Fruit fly (Drosophila melanogaster) whole organism, prepupa: ENCODE results near the gene CG12056.

ENCODE experiments used
- CG10669 ChIP-seq: fragments of 200-800 bp; sonication (Bioruptor generic); optimal IDR thresholded peaks from 3 replicates; lab custom pipeline; 2018; ENCODE audit warnings: missing biosample characterization, mild to moderate bottlenecking, missing genetic modification characterization, moderate library complexity
- CG11762 ChIP-seq: fragments of 200-800 bp; sonication (Bioruptor generic); optimal IDR thresholded peaks from 3 replicates; lab custom pipeline; 2016; ENCODE audit warnings: missing biosample characterization, missing genetic modification characterization; ENCODE audit not compliant: insufficient read depth
- CG11902 ChIP-seq: fragments of 200-800 bp; sonication (Bioruptor generic); optimal IDR thresholded peaks from 3 replicates; lab custom pipeline; 2016; ENCODE audit warnings: missing biosample characterization, missing genetic modification characterization
- CG15336 ChIP-seq: fragments of 200-800 bp; sonication (Bioruptor generic); IDR thresholded peaks from 2 replicates; pipeline ENCODE4 v1.3.6; 2022; ENCODE audit warnings: missing biosample characterization, missing genetic modification characterization
- CG1621 ChIP-seq: fragments of 200-800 bp; sonication (Bioruptor generic); optimal IDR thresholded peaks from 3 replicates; lab custom pipeline; 2018; ENCODE audit warnings: missing biosample characterization, mild to moderate bottlenecking, missing genetic modification characterization
- CG16779 ChIP-seq: fragments of 200-800 bp; sonication (Bioruptor generic); optimal IDR thresholded peaks from 3 replicates; lab custom pipeline; 2017; ENCODE audit warnings: missing biosample characterization, mild to moderate bottlenecking, missing genetic modification characterization
- CG31627 ChIP-seq: fragments of 200-800 bp; sonication (Bioruptor generic); optimal IDR thresholded peaks from 3 replicates; lab custom pipeline; 2016; ENCODE audit warnings: missing biosample characterization, missing genetic modification characterization
- CG3919 ChIP-seq: fragments of 200-800 bp; sonication (Bioruptor generic); optimal IDR thresholded peaks from 3 replicates; lab custom pipeline; 2016; ENCODE audit warnings: missing biosample characterization, missing genetic modification characterization
- CG4318 ChIP-seq: fragments of 200-800 bp; sonication (Bioruptor generic); optimal IDR thresholded peaks from 3 replicates; lab custom pipeline; 2017; ENCODE audit warnings: missing biosample characterization, mild to moderate bottlenecking, missing genetic modification characterization
- CG6792 ChIP-seq: fragments of 200-800 bp; sonication (Bioruptor generic); optimal IDR thresholded peaks from 3 replicates; lab custom pipeline; 2016; ENCODE audit warnings: missing biosample characterization, missing genetic modification characterization
- CG6808 ChIP-seq: fragments of 200-800 bp; sonication (Bioruptor generic); optimal IDR thresholded peaks from 3 replicates; lab custom pipeline; 2017; ENCODE audit warnings: missing biosample characterization, missing genetic modification characterization, mild to moderate bottlenecking, moderate library complexity, missing genetic modification reagents
- CG6854 ChIP-seq: fragments of 200-800 bp; sonication (Bioruptor generic); optimal IDR thresholded peaks from 2 replicates; lab custom pipeline; 2017; ENCODE audit warnings: missing biosample characterization, mild to moderate bottlenecking, missing genetic modification characterization
- CG7368 ChIP-seq: fragments of 200-800 bp; sonication (Bioruptor generic); optimal IDR thresholded peaks from 3 replicates; lab custom pipeline; 2016; ENCODE audit warnings: missing biosample characterization, missing genetic modification characterization
- CG8119 ChIP-seq: fragments of 200-800 bp; sonication (Bioruptor generic); IDR thresholded peaks from 3 replicates; pipeline ENCODE4 v1.3.6; 2022; ENCODE audit warnings: missing biosample characterization, missing genetic modification characterization
- CG8319 ChIP-seq: fragments of 200-800 bp; sonication (Bioruptor generic); optimal IDR thresholded peaks from 3 replicates; lab custom pipeline; 2016; ENCODE audit warnings: missing biosample characterization, missing genetic modification characterization
- CG8632 ChIP-seq: fragments of 200-800 bp; sonication (Bioruptor generic); optimal IDR thresholded peaks from 3 replicates; lab custom pipeline; 2016; ENCODE audit warnings: missing biosample characterization, missing genetic modification characterization
- Eip78C ChIP-seq: fragments of 200-800 bp; sonication (Bioruptor generic); peaks from one replicate; lab custom pipeline; 2016; ENCODE audit warnings: missing biosample characterization, missing genetic modification characterization
- Eip93F ChIP-seq: fragments of 200-800 bp; sonication (Bioruptor generic); optimal IDR thresholded peaks from 2 replicates; lab custom pipeline; 2016; ENCODE audit warnings: missing biosample characterization, mild to moderate bottlenecking, missing genetic modification characterization
- Ets21C ChIP-seq: fragments of 200-800 bp; sonication (Bioruptor generic); optimal IDR thresholded peaks from 3 replicates; lab custom pipeline; 2016; ENCODE audit warnings: missing biosample characterization, missing genetic modification characterization
- Gug ChIP-seq: fragments of 200-800 bp; sonication (Bioruptor generic); IDR thresholded peaks from 2 replicates; pipeline ENCODE4 v1.3.6; 2022; ENCODE audit warnings: missing biosample characterization, missing genetic modification characterization
- Hr39 ChIP-seq: fragments of 200-800 bp; sonication (Bioruptor generic); optimal IDR thresholded peaks from 2 replicates; lab custom pipeline; 2016; ENCODE audit warnings: missing biosample characterization, missing genetic modification characterization
- Hr4 ChIP-seq: fragments of 200-800 bp; sonication (Bioruptor generic); optimal IDR thresholded peaks from 3 replicates; lab custom pipeline; 2016; ENCODE audit warnings: missing biosample characterization, missing genetic modification characterization
- Lpt ChIP-seq: fragments of 200-800 bp; sonication (Bioruptor generic); optimal IDR thresholded peaks from 3 replicates; lab custom pipeline; 2016; ENCODE audit warnings: missing biosample characterization, missing genetic modification characterization
- Sox102F ChIP-seq: fragments of 200-800 bp; sonication (Bioruptor generic); optimal IDR thresholded peaks from 2 replicates; lab custom pipeline; 2016; ENCODE audit warnings: missing biosample characterization, mild to moderate bottlenecking, missing genetic modification characterization
- Sox14 ChIP-seq: fragments of 200-800 bp; sonication (Bioruptor generic); optimal IDR thresholded peaks from 3 replicates; lab custom pipeline; 2016; ENCODE audit warnings: missing biosample characterization, missing genetic modification characterization
- Sox15 ChIP-seq: fragments of 200-800 bp; sonication (Bioruptor generic); optimal IDR thresholded peaks from 3 replicates; lab custom pipeline; 2016; ENCODE audit warnings: missing biosample characterization, missing genetic modification characterization
- achi ChIP-seq: fragments of 200-800 bp; sonication (Bioruptor generic); optimal IDR thresholded peaks from 3 replicates; lab custom pipeline; 2016; ENCODE audit warnings: missing biosample characterization, missing genetic modification characterization
- dac ChIP-seq: fragments of 200-800 bp; sonication (Bioruptor generic); optimal IDR thresholded peaks from 2 replicates; lab custom pipeline; 2017; ENCODE audit warnings: missing biosample characterization, mild to moderate bottlenecking, missing genetic modification characterization
- dsx ChIP-seq: fragments of 200-800 bp; optimal IDR thresholded peaks from 3 replicates; lab custom pipeline; 2019; ENCODE audit warnings: missing biosample characterization, mild to moderate bottlenecking, missing genetic modification characterization, moderate library complexity; ENCODE audit not compliant: poor library complexity, severe bottlenecking
- esn ChIP-seq: fragments of 200-800 bp; sonication (Bioruptor generic); optimal IDR thresholded peaks from 2 replicates; lab custom pipeline; 2016; ENCODE audit warnings: missing biosample characterization, mild to moderate bottlenecking, missing genetic modification characterization, moderate library complexity
- fd59A ChIP-seq: fragments of 200-800 bp; sonication (Bioruptor generic); optimal IDR thresholded peaks from 2 replicates; lab custom pipeline; 2017; ENCODE audit warnings: missing biosample characterization, mild to moderate bottlenecking, missing genetic modification characterization, missing genetic modification reagents
- fd85E ChIP-seq: fragments of 200-800 bp; sonication (Bioruptor generic); optimal IDR thresholded peaks from 3 replicates; lab custom pipeline; 2016; ENCODE audit warnings: missing biosample characterization, missing genetic modification characterization
- salr ChIP-seq, 2 experiments: fragments of 200-800 bp; sonication (Bioruptor generic); optimal IDR thresholded peaks; 3 replicates each; lab custom pipeline; 2016 to 2018; ENCODE audit warnings: missing biosample characterization in 2 of 2, missing genetic modification characterization in 2 of 2, mild to moderate bottlenecking in 1 of 2
- ss ChIP-seq, 2 experiments: fragments of 200-800 bp; sonication (Bioruptor generic); optimal IDR thresholded peaks; 2 replicates in 1 of 2; 3 replicates in 1 of 2; lab custom pipeline; 2017 to 2018; ENCODE audit warnings: mild to moderate bottlenecking in 2 of 2, missing biosample characterization in 2 of 2, missing genetic modification characterization in 2 of 2, moderate library complexity in 1 of 2
- svp ChIP-seq: fragments of 200-800 bp; sonication (Bioruptor generic); peaks from one replicate; lab custom pipeline; 2016; ENCODE audit warnings: missing biosample characterization, missing genetic modification characterization
- topi ChIP-seq: fragments of 200-800 bp; sonication (Bioruptor generic); optimal IDR thresholded peaks from 3 replicates; lab custom pipeline; 2016; ENCODE audit warnings: missing biosample characterization, missing genetic modification characterization
- vri ChIP-seq: fragments of 200-800 bp; sonication (Bioruptor generic); optimal IDR thresholded peaks from 3 replicates; lab custom pipeline; 2016; ENCODE audit warnings: missing biosample characterization, mild to moderate bottlenecking, missing genetic modification characterization

Gene CG12056

dm6 chrX:9155715-9156387 lies 36.6 kb upstream of the CG12056 start (continued):
- TF ChIP-seq Ets21C (GFP tag; lab: Kevin White, UChicago) = no peak
- TF ChIP-seq svp (GFP tag; lab: Kevin White, UChicago) = peak; percentile 60
- no peak for TF ChIP-seq dac (GFP tag; lab: Kevin White, UChicago)
- no peak for TF ChIP-seq CG3919 (GFP tag; lab: Kevin White, UChicago)
- TF ChIP-seq Hr4 (GFP tag; lab: Kevin White, UChicago) = no peak
- TF ChIP-seq, all 60 proteins: peak for 27

dm6 chrX:9156388-9156823 lies 36.1 kb upstream of the CG12056 start, which contains the start of gene His3.3B:
TSS of gene His3.3B (minus strand) at chrX:9156669.
- TF ChIP-seq Sox102F (GFP tag; lab: Kevin White, UChicago) = peak; percentile 32
- peak; percentile 33 for TF ChIP-seq vri
- no peak for TF ChIP-seq Ets21C (GFP tag; lab: Kevin White, UChicago)
- TF ChIP-seq CG6792 (GFP tag; lab: Kevin White, UChicago) = no peak
- TF ChIP-seq fd59A = no peak
- no peak for TF ChIP-seq Gug (GFP tag; lab: Robert Waterston, UW)
- TF ChIP-seq svp (GFP tag; lab: Kevin White, UChicago) = peak; percentile 60
- peak; percentile 64 for TF ChIP-seq Eip78C
- no peak for TF ChIP-seq CG8119 (GFP tag; lab: Robert Waterston, UW)
- TF ChIP-seq fd85E (GFP tag; lab: Kevin White, UChicago) = peak; percentile 3
- no peak for TF ChIP-seq CG6808 (GFP tag; lab: Kevin White, UChicago)
- peak; percentile 31 for TF ChIP-seq topi
- TF ChIP-seq CG7368 (GFP tag; lab: Kevin White, UChicago) = no peak
- no peak for TF ChIP-seq dsx (GFP tag; lab: Kevin White, UChicago)
- no peak for TF ChIP-seq CG1621
- TF ChIP-seq CG11762 (GFP tag; lab: Kevin White, UChicago) = no peak
- peak; percentile 15 for TF ChIP-seq CG6854 (GFP tag; lab: Kevin White, UChicago)
- no peak for TF ChIP-seq CG8319 (GFP tag; lab: Kevin White, UChicago)
- TF ChIP-seq CG16779 (tag; lab: Kevin White, UChicago) = no peak
- TF ChIP-seq ss (GFP tag; optimal IDR thresholded peaks at IDR 0.05; lab: Kevin White, UChicago) = no peak
- no peak for TF ChIP-seq CG15336
- peak; percentile 2 for TF ChIP-seq CG8632
- TF ChIP-seq Sox14 (GFP tag; lab: Kevin White, UChicago) = peak; percentile 15
- no peak for TF ChIP-seq CG10669 (GFP tag; lab: Kevin White, UChicago)
- peak; percentile 2 for TF ChIP-seq Eip93F (GFP tag; lab: Kevin White, UChicago)
- peak; percentile 11 for TF ChIP-seq esn (GFP tag; lab: Kevin White, UChicago)

dm6 chrX:9158366-9158765 lies 34.1 kb upstream of the CG12056 start, which contains the start of the genes Ost48 and Dlip1:
TSS of gene Ost48 (minus strand) at chrX:9158515.
TSS of gene Dlip1 (plus strand) at chrX:9158622.
- TF ChIP-seq esn (GFP tag; lab: Kevin White, UChicago) (no peak), fd85E (GFP tag; lab: Kevin White, UChicago) (no peak), achi (GFP tag; lab: Kevin White, UChicago) (no peak), CG11762 (GFP tag; lab: Kevin White, UChicago) (no peak), CG11902 (GFP tag; lab: Kevin White, UChicago) (no peak), salr (GFP tag; optimal IDR thresholded peaks at IDR 0.05; lab: Kevin White, UChicago) (no peak), Sox15 (GFP tag; lab: Kevin White, UChicago) (no peak), CG31627 (GFP tag; lab: Kevin White, UChicago) (no peak), fd59A (no peak), CG3919 (GFP tag; lab: Kevin White, UChicago) (no peak), CG4318 (no peak), Sox102F (GFP tag; lab: Kevin White, UChicago) (no peak), Hr39 (GFP tag; lab: Kevin White, UChicago) (no peak), Lpt (GFP tag; lab: Kevin White, UChicago) (no peak), vri (no peak)
